Worm (Caenorhabditis elegans): Measurements from ENCODE around the gene C34D4.4.

The C34D4.4 gene

ce11 chrIV:7149020-7149601, at the start of gene C34D4.4 (continued):
- TF ChIP-seq efl-3 (GFP tag; optimal IDR thresholded peaks at IDR 0.05) (no peak), nhr-19 (GFP tag; conservative IDR thresholded peaks at IDR 0.05) (no peak), efl-1 (optimal IDR thresholded peaks at IDR 0.05) (peak; percentile 61 to 64), efl-1 (GFP tag; optimal IDR thresholded peaks at IDR 0.05 in 1 of 2) (peak; percentile 61 to 95), skn-1 (tag; optimal IDR thresholded peaks at IDR 0.05) (peak; percentile 39), ama-1 (optimal IDR thresholded peaks at IDR 0.05) (no peak), nhr-28 (tag; optimal IDR thresholded peaks at IDR 0.05) (no peak), mdl-1 (tag; optimal IDR thresholded peaks at IDR 0.05) (no peak), dpl-1 (GFP tag; optimal IDR thresholded peaks at IDR 0.05) (peak; percentile 32 to 60 (median 58)), egl-13 (tag; optimal IDR thresholded peaks at IDR 0.05) (no peak), snu-23 (GFP tag; optimal IDR thresholded peaks at IDR 0.05) (peak; percentile 47), tbx-2 (tag; optimal IDR thresholded peaks at IDR 0.05) (no peak), lin-14 (GFP tag; optimal IDR thresholded peaks at IDR 0.05) (peak; percentile 53), nhr-84 (tag; optimal IDR thresholded peaks at IDR 0.05) (no peak), jun-1 (tag; optimal IDR thresholded peaks at IDR 0.05) (no peak), ceh-63 (GFP tag; optimal IDR thresholded peaks at IDR 0.05) (no peak), nhr-76 (tag; optimal IDR thresholded peaks at IDR 0.05) (no peak), sox-4 (tag; optimal IDR thresholded peaks at IDR 0.05) (no peak), ceh-82 (tag; optimal IDR thresholded peaks at IDR 0.05) (peak in 2 of 3 experiments; percentile 3 to 48), hpl-2 (GFP tag; optimal IDR thresholded peaks at IDR 0.05) (no peak), xbp-1 (tag; optimal IDR thresholded peaks at IDR 0.05) (peak; percentile 9), tlp-1 (tag; optimal IDR thresholded peaks at IDR 0.05) (no peak), ceh-88 (GFP tag; IDR thresholded peaks at IDR 0.05) (no peak), swsn-7 (tag; optimal IDR thresholded peaks at IDR 0.05) (no peak), mab-9 (GFP tag; IDR thresholded peaks at IDR 0.05) (no peak), vab-15 (tag; optimal IDR thresholded peaks at IDR 0.05) (no peak), nhr-12 (tag; optimal IDR thresholded peaks at IDR 0.05) (no peak), fkh-10 (GFP tag; optimal IDR thresholded peaks at IDR 0.05) (no peak), F16B12.6 (tag; optimal IDR thresholded peaks at IDR 0.05) (peak; percentile 92), lin-15B (tag; optimal IDR thresholded peaks at IDR 0.05) (peak; percentile 35), C04F5.9 (tag; optimal IDR thresholded peaks at IDR 0.05) (no peak), ets-5 (GFP tag; IDR thresholded peaks at IDR 0.05) (no peak), elt-2 (tag; optimal IDR thresholded peaks at IDR 0.05) (no peak)

ce11 chrIV:7099377-7099776, 49.8 kb upstream of the C34D4.4 start:
- TF ChIP-seq nhr-71 (tag; optimal IDR thresholded peaks at IDR 0.05) (peak; percentile 52), rnt-1 (tag; optimal IDR thresholded peaks at IDR 0.05) (peak; percentile 70), lsy-2 (tag; optimal IDR thresholded peaks at IDR 0.05) (peak in 1 of 2 experiments; percentile 22), nhr-19 (GFP tag; conservative IDR thresholded peaks at IDR 0.05) (peak; percentile 39), blmp-1 (tag; optimal IDR thresholded peaks at IDR 0.05) (peak; percentile 13), tbx-2 (tag; optimal IDR thresholded peaks at IDR 0.05) (peak; percentile 15), nhr-77 (tag; optimal IDR thresholded peaks at IDR 0.05) (peak; percentile 12), unc-130 (tag; optimal IDR thresholded peaks at IDR 0.05) (peak; percentile 13), snu-23 (GFP tag; optimal IDR thresholded peaks at IDR 0.05) (peak; percentile 28), nhr-20 (tag; optimal IDR thresholded peaks at IDR 0.05) (peak; percentile 34), zag-1 (tag; optimal IDR thresholded peaks at IDR 0.05) (no peak), lin-15B (tag; optimal IDR thresholded peaks at IDR 0.05) (no peak), egl-13 (tag; optimal IDR thresholded peaks at IDR 0.05) (no peak), skn-1 (tag; optimal IDR thresholded peaks at IDR 0.05) (peak; percentile 3), nhr-47 (tag; optimal IDR thresholded peaks at IDR 0.05) (no peak), lir-3 (tag; optimal IDR thresholded peaks at IDR 0.05; ENCODE audit: poor library complexity) (peak; percentile 13), efl-1 (optimal IDR thresholded peaks at IDR 0.05) (peak; percentile 7 to 24), efl-1 (GFP tag; optimal IDR thresholded peaks at IDR 0.05 in 1 of 2) (no peak), ztf-4 (tag; optimal IDR thresholded peaks at IDR 0.05) (peak; percentile 11), lin-35 (GFP tag; optimal IDR thresholded peaks at IDR 0.05) (no peak), lin-14 (GFP tag; optimal IDR thresholded peaks at IDR 0.05) (peak; percentile 65), lin-13 (GFP tag; optimal IDR thresholded peaks at IDR 0.05) (no peak)
